Worm (Caenorhabditis elegans) whole organism, L2 larva: ENCODE results near the gene dhs-12.

ENCODE experiments used
- ZK546.5 ChIP-seq: sonication (generic microtip); optimal IDR thresholded peaks from 2 replicates; lab custom pipeline; 2017; ENCODE audit warnings: missing biosample characterization, missing genetic modification characterization
- aly-2 ChIP-seq: fragments of 150-350 bp; optimal IDR thresholded peaks from 2 replicates; lab custom pipeline; 2014; ENCODE audit warnings: missing biosample characterization, missing genetic modification characterization
- ama-1 ChIP-seq: fragments of 150-350 bp; optimal IDR thresholded peaks from 2 replicates; lab custom pipeline; 2018; ENCODE audit warnings: inconsistent platforms
- elt-1 ChIP-seq: fragments of 150-350 bp; optimal IDR thresholded peaks from 2 replicates; lab custom pipeline; 2014; ENCODE audit warnings: missing biosample characterization, missing genetic modification characterization
- lin-39 ChIP-seq: fragments of 150-350 bp; optimal IDR thresholded peaks from 2 replicates; lab custom pipeline; 2014; ENCODE audit warnings: missing biosample characterization, missing genetic modification reagents, missing genetic modification characterization
- nhr-11 ChIP-seq: fragments of 150-350 bp; optimal IDR thresholded peaks from 2 replicates; lab custom pipeline; 2014; ENCODE audit warnings: missing biosample characterization, missing genetic modification characterization
- nhr-12 ChIP-seq: fragments of 150-350 bp; optimal IDR thresholded peaks from 2 replicates; lab custom pipeline; 2014; ENCODE audit warnings: missing biosample characterization, missing genetic modification characterization
- nhr-23 ChIP-seq: fragments of 150-350 bp; optimal IDR thresholded peaks from 2 replicates; lab custom pipeline; 2014; ENCODE audit warnings: missing biosample characterization, missing genetic modification reagents, missing genetic modification characterization
- unc-39 ChIP-seq: fragments of 150-350 bp; optimal IDR thresholded peaks from 2 replicates; lab custom pipeline; 2014; ENCODE audit warnings: missing biosample characterization, missing genetic modification characterization
- zag-1 ChIP-seq: fragments of 150-350 bp; optimal IDR thresholded peaks from 2 replicates; lab custom pipeline; 2014; ENCODE audit warnings: missing biosample characterization, missing genetic modification characterization

DNA sequence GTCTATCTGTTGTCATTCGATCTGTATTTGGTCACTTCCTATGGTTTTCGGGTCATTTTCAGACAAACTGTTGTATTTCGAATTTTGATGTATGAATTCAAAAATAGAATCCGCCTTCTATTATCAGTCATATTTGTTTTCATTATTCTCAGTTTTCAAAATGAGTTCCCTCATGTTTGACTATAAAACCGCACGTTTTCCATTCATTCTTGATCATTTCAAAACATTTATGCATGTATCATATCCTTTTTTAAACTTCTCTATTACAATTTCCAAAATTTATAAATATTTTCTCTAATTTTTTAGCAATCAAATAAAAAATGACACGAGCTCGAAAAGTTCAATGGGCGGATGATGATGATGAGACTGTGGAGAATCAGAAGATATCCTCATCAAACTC is 4.5 kb upstream of the dhs-12 start, which contains the start of gene K08F4.12:
- TF ChIP-seq zag-1 (no peak), aly-2 (tag; lab: Kevin White, UChicago) (no peak), nhr-12 (tag; lab: Kevin White, UChicago) (no peak), nhr-11 (tag; lab: Kevin White, UChicago) (no peak), ZK546.5 (tag; lab: Kevin White, UChicago) (no peak), unc-39 (tag; lab: Kevin White, UChicago) (no peak), elt-1 (tag; lab: Kevin White, UChicago) (no peak), nhr-23 (tag; lab: Kevin White, UChicago) (no peak), lin-39 (tag; lab: Kevin White, UChicago) (no peak), ama-1 (lab: Kevin White, UChicago) (no peak)
